Fruit fly (Drosophila melanogaster): Measurements from ENCODE around the gene CG3430.

CG3430 gene

dm6 chr2L:6956725-6957124, at the start of gene CG3430, which contains the start of gene CG13775:
CG3430 (plus strand) TSS chr2L:6957008.
CG13775 (minus strand) TSS chr2L:6956950.
- TF ChIP-seq CG17801 (GFP tag; optimal IDR thresholded peaks at IDR 0.05; ENCODE audit: partially characterized antibody) = no peak

dm6 chr2L:6907761-6908160, 49.0 kb upstream of the CG3430 start, which contains the start of the genes Polr1F and Rat1:
Polr1F (minus strand) TSS chr2L:6907844.
Rat1 (plus strand) TSS chr2L:6908083.
- TF ChIP-seq CG17801 (GFP tag; optimal IDR thresholded peaks at IDR 0.05; ENCODE audit: partially characterized antibody) = peak; percentile 10

DNA sequence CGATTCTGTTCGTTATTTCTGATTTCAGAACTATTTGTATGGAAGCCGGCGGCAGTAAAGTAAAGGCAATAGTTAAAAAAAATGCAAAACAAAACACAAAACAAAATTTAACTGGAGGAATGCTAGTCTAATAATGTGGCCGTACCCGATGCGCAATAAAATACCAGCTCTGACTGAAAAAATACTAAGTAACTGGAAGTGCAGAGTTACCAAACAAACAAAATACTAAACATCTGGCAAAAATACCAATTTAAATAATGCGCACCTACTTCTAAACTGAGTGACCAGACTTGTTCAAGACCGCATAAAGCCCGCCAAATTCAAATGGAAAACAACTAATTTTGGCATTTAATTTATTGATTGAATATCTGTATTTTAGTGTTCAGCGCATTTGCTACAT, 42.8 kb upstream of the CG3430 start, which contains the start of gene Wee1:
Wee1 (minus strand) TSS at position 175 of the 400 bp plus-strand sequence.
- no peak for TF ChIP-seq CG17801 (GFP tag; optimal IDR thresholded peaks at IDR 0.05; ENCODE audit: partially characterized antibody)

- no peak for TF ChIP-seq CG17801 (GFP tag; optimal IDR thresholded peaks at IDR 0.05; ENCODE audit: partially characterized antibody)
Observed at dm6 chr2L:6916345-6916744, 40.5 kb upstream of the CG3430 start, which contains the start of gene CG32829. CG32829 (minus strand) TSS chr2L:6916445.

DNA sequence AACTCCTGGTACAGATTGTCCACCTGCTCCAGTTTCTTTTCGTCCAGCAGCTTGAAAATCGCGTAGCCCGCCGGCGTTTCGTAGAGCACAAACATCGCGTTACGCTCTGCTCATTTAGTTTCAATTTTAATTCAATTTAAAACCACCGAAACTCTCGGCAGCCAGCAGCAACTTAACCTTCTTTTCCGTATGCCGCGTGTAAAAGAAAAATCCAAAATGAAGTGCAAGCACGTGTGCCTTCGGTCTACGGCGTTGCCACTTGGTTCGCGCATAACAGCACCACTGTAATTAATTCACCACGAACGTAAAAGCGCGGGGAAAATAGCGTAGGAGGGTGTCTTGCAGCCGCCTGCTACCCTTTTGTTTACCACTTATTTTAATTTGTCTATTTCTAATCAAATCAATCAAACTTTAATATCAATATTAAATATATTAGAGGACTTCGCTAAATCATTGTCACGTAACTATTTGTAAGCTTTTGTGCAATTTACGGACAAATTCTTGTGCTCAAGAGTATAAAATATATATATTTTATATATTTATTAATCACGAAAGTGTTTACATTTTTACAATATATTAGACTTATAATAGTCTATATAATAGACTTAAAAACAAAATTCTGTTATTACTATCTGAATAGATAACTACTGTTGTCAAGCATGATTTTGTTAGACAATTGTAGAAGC, 38.1 kb upstream of the CG3430 start, which contains the start of gene nop5:
nop5 (minus strand) TSS at position 227 of the 686 bp plus-strand sequence.
- peak; percentile 69 for TF ChIP-seq CG17801 (GFP tag; optimal IDR thresholded peaks at IDR 0.05; ENCODE audit: partially characterized antibody)

DNA sequence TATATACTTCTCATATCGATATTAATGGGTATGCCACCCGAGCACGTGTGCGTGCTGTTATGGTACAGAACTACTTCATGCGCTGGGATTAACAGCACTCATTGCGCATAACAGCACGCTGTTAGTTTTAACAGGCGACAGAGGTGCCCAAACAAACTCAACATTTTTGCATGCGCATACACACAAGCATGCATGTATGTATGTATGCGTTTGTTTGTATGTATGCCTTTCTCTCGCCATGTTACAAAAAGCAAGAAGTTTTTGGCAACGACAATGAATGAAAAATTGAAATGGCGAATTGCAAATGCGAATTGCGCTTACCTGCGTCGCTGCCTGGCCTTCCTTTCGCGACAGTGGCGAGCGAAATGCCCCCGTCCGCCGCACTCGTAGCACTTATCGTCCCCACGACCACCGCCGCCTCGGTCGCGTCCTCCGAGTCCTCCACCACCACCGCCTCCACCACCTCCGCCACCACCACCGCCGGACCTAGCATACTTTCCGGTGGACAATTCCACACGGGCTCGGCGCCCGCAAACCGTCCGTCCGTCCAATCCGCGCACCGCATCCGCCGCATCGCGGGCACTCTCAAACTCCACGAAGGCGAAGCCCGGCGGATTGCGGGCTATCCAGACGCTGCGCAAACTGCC, 37.5 kb upstream of the CG3430 start:
- TF ChIP-seq CG17801 (GFP tag; optimal IDR thresholded peaks at IDR 0.05; ENCODE audit: partially characterized antibody) = no peak

- TF ChIP-seq CG17801 (GFP tag; optimal IDR thresholded peaks at IDR 0.05; ENCODE audit: partially characterized antibody) = no peak
Observed at dm6 chr2L:6919850-6920660, 36.8 kb upstream of the CG3430 start, which contains the start of gene x16. x16 (minus strand) TSS chr2L:6920210.

DNA sequence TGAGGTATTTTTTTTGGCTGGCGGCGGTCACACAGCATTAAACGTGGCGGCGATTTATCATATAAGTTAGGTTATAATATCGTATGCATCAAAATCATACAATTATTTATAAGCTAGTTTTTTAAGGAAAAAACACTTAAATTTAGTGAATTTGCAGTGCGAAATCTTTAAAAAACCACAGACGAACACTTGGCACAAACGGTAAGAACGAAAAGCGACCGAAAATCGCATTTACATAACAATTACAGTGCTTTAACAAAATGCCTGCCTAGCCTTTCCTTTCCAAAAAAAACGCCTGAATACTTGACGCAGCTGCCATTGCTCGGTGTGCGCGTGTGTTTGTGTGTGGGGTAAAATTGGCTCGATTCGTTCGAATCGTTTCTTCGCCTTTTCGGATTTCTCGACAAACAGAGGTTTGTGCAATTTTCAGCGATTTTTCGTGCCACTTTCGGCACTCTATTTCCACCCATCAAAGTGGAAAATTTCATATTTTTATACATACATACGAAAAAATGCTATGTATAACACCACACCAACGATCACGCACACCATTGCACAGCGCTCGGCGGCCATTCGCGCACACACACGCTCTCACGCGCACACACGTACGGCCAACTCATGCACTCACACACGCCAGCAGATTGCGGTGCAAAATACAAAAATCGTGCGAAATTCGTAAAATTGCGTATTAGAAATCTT, 36.0 kb upstream of the CG3430 start, which contains the start of gene Hrb27C:
Hrb27C (plus strand) TSS at position 44 of the 699 bp plus-strand sequence.
- TF ChIP-seq CG17801 (GFP tag; optimal IDR thresholded peaks at IDR 0.05; ENCODE audit: partially characterized antibody) = peak; percentile 28

DNA sequence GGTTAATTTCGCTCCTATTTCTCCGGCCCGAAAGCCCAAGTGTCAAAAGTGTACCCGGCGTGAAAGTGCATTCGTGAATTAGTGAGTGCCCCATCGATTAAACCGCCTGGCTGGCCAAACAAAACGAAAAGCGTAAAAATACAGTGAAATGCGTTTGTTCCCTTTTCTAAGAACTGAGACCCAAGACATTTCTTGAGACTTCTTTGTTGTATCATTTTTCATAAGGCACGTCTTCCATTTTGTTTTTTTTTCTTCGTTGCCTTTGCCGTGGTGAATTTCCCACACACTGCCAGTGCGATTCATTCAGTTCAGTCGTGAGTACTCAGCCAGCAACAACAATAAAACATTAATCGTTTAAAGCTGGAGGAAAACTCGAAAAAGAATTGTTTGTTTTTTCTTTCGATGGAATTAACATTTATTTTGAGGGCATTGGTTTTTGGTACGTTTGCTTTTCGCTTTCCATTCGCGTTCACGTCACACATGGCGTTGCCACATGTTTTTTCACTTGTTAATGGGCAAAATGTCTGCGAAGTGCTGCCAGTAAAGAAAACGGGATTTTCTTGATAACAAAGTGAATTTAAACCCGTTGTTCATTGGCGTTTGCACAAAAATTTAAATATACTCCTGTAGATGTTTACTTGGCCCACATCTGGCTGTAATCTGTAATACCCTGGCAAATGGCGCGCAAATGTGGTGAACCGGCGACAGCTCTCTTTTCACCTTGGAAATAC, 35.3 kb upstream of the CG3430 start:
- TF ChIP-seq CG17801 (GFP tag; optimal IDR thresholded peaks at IDR 0.05; ENCODE audit: partially characterized antibody) = no peak

- peak; percentile 54 for TF ChIP-seq CG17801 (GFP tag; optimal IDR thresholded peaks at IDR 0.05; ENCODE audit: partially characterized antibody)
Observed at dm6 chr2L:6922091-6922753, 34.6 kb upstream of the CG3430 start.

DNA sequence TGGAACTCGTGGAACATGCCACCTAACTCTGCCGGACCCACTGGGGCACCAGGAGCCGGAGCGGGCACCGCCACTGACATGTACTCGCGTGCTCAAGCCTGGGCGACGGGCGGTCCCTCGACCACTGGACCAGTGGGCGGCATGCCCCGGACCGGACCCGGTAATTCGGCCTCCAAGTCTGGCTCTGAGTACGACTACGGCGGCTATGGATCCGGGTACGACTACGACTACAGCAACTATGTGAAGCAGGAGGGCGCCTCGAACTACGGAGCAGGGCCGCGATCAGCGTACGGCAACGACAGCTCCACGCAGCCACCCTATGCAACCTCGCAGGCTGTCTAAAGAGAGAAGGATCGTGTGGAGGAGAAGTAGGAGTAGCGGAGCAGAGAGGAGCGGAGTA, 31.7 kb upstream of the CG3430 start:
- no peak for TF ChIP-seq CG17801 (GFP tag; optimal IDR thresholded peaks at IDR 0.05; ENCODE audit: partially characterized antibody)

DNA sequence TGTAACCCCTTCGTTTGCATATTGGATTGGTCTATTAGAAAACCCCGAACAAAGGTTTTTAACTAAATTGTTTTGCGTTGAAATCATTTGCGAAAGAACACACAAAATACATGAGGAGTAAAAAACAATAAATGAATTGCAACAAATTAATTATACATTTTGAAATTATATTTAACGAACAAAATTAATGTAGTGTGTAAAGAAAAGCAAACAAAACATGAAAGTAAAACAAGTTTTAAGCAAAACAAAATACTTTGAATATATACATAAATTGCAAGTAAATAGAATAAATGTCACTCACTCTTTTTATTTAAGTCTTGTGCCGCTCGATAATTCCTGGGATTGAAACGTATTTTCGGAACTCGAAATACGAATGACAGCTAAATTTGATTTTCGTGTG, 25.0 kb upstream of the CG3430 start, which contains the start of gene CG43232:
CG43232 (plus strand) TSS at position 301 of the 400 bp plus-strand sequence.
- TF ChIP-seq CG17801 (GFP tag; optimal IDR thresholded peaks at IDR 0.05; ENCODE audit: partially characterized antibody) = no peak

DNA sequence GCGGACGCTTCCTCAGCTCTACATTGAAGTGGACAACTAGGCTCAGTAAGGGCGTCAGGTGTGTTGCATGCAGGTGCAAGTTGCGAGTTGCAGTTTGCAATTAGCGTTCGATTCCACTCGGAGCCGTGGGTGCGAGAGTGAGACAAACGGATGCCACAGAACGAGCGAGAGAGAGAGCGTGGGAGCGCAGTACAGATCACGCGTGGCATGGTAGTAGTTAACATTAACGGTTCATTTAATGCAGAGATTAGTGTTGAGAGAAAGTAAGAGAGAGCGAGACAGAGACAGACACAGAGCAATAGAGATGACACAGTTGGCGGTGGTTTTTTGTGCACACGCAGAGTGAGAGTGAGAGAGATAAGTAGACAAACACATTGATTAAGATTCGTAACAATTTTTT, 17.1 kb upstream of the CG3430 start:
- TF ChIP-seq CG17801 (GFP tag; optimal IDR thresholded peaks at IDR 0.05; ENCODE audit: partially characterized antibody) = no peak

All from ovary, adult (tissue).